Fruit fly (Drosophila melanogaster) Kc167 (cell line): Measurements from ENCODE around the gene Aps.

Source experiments
- Myc ChIP-seq: fragments of >200 bp; optimal IDR thresholded peaks from 2 replicates; lab custom pipeline; 2017; ENCODE audit warnings: missing external identifiers
- Sin3A ChIP-seq: fragments of >200 bp; optimal IDR thresholded peaks from 2 replicates; lab custom pipeline; 2018; ENCODE audit warnings: missing external identifiers
- h ChIP-seq: fragments of >200 bp; optimal IDR thresholded peaks from 3 replicates; lab custom pipeline; 2018; ENCODE audit warnings: missing external identifiers
- insv ChIP-seq: fragments of >200 bp; optimal IDR thresholded peaks from 3 replicates; lab custom pipeline; 2018; ENCODE audit warnings: missing external identifiers
- psq ChIP-seq: fragments of >200 bp; optimal IDR thresholded peaks from 2 replicates; lab custom pipeline; 2017; ENCODE audit warnings: missing external identifiers
- ttk ChIP-seq: sonication (Bioruptor generic); optimal IDR thresholded peaks from 2 replicates; lab custom pipeline; 2017; ENCODE audit warnings: missing external identifiers

The Aps gene

DNA sequence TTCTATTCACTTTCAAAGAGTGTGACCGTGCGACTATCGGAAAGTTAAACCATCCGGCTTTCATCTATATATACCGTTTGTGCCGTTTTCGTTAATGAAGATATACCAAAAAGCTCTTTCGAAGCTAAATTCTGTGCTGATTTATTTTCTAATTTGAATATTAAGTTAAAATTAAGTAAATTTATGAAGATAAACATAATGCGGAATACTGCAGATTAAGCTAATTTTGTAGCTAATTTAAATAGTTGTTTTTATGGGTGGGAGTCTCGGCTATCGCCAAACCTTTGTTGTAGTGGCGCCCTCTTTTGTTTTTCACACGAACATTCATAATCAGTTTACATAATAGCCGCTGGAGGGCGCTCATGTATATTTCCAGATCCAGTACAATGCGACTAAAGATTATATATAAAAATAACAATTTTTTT is at the start of gene Aps:
Gene Aps, minus strand, starts transcription at position 37 of the 425 bp plus-strand sequence.
- TF ChIP-seq ttk (lab: Kevin White, UChicago): no peak
- no peak for TF ChIP-seq Sin3A (lab: Kevin White, UChicago)
- no peak for TF ChIP-seq Myc (lab: Kevin White, UChicago)
- no peak for TF ChIP-seq psq (lab: Kevin White, UChicago)
- no peak for TF ChIP-seq insv
- TF ChIP-seq h: no peak

dm6 chr3L:10946717-10947280 is 47.9 kb upstream of the Aps start:
- TF ChIP-seq ttk (lab: Kevin White, UChicago) (no peak), insv (no peak), psq (lab: Kevin White, UChicago) (no peak), Myc (lab: Kevin White, UChicago) (no peak), h (no peak), Sin3A (lab: Kevin White, UChicago) (no peak)

dm6 chr3L:10942541-10942940 is 43.6 kb upstream of the Aps start:
- TF ChIP-seq psq (lab: Kevin White, UChicago): no peak

DNA sequence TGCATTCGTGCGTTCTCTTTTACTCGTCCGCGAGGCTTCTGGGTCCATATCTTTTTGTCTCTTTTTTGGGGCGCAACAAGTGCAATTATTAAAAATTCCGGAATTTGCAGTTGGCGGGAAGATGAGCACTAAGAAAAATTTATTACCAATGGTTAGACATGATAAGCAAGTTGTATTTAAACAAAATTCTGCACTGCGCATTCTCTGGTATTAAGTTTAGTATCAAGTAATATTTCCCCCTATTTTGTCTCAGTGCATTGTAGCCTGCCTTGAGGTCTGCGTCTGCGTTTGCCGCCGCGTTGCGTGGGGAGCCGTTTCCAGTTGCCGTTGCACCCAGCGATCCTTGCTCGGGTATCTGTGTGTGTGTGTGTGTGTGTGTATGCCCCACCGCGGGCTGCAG is 41.4 kb upstream of the Aps start:
- TF ChIP-seq Myc (lab: Kevin White, UChicago) (no peak), ttk (lab: Kevin White, UChicago) (no peak), psq (lab: Kevin White, UChicago) (no peak), insv (no peak), Sin3A (lab: Kevin White, UChicago) (no peak), h (no peak)

DNA sequence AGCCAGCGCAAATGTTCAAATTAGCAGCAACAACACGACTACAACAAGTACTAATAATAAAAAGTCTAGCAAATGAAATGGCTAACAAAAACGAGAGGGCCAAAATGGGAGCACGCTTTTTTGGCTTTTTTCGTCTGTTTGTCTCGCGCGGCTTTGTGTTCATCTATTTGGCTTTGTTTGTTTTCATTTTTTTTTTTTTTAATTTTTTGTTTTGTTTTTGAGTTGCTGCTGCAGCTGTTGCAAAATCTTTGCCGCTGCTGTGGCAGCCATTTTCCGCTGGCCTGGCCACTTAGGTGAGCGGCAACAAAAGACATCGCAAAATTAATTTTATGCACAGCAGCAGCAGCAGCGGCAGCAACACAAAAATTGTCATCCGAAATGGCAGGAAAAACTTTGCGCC is 39.2 kb upstream of the Aps start:
- TF ChIP-seq Sin3A (lab: Kevin White, UChicago) (no peak), Myc (lab: Kevin White, UChicago) (no peak), ttk (lab: Kevin White, UChicago) (no peak), h (no peak), psq (lab: Kevin White, UChicago) (no peak), insv (no peak)

DNA sequence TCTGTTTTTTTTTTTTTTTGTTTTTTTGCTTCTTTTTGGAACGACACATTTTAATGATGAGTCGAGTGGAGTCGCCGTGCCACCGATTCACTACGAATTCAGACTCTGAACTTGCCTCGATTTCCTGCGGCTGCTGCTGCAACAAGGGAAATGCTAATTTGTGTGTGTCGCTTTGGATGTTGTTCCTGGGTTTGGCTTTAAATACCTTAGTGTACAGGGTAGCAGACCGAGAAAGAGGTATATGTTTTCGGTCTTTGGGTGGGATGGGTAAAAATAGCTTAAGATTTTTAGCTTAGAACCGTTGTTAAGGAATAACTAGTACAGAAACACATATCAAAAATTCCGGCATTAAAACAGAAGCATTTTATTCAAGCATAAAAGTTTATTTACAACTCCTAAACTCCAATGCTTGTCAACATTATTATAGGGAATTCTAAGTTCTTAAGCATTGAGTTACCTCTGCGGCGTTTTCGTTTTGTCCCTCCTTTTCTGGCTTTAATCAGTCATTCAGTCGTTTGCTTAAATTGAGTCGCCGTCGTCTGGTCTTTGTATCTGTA is 36.1 kb upstream of the Aps start:
- TF ChIP-seq ttk (lab: Kevin White, UChicago) (no peak), insv (no peak), Sin3A (lab: Kevin White, UChicago) (no peak), Myc (lab: Kevin White, UChicago) (no peak), psq (lab: Kevin White, UChicago) (no peak), h (no peak)

DNA sequence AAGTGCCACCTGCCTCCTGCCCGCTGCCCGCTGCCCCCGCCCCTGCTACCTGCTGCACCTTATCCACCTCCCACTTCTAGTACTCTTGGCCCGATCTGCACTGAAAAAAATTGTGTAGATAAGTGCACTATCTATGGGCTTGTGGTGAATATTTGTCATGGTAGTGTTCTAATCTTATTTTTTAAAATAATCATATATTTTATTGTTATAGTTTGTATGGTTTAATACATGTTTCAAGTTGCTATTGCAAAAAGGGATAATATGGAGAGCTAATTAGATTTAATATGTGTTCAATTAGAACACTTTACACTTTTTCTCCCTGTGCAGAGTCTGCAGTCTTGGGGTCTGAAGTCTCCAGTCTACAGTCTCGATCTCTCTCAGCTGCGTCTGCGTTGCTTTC is 32.5 kb upstream of the Aps start:
- TF ChIP-seq Myc (lab: Kevin White, UChicago) (no peak), ttk (lab: Kevin White, UChicago) (no peak), psq (lab: Kevin White, UChicago) (no peak), Sin3A (lab: Kevin White, UChicago) (no peak), insv (no peak)

DNA sequence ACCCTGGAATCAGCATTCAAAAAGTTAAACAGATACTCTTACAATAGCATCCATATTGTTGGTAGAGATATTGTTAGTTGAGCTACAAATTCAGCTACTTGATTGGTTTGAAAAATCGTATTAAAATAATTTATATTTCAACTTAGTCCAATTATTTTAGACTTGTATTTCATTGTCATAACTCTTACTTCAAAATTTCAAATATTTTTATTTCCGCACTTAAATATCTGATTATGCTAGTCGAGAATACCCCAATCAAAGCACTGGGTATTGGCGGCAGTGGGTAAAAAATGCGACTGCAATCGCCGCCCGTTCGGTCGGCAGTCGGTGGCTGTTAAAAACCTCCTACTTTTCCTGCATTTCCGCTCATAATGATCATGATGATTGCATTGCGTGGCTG is 29.9 kb upstream of the Aps start:
- TF ChIP-seq Sin3A (lab: Kevin White, UChicago) (no peak), ttk (lab: Kevin White, UChicago) (no peak), h (no peak), insv (no peak), Myc (lab: Kevin White, UChicago) (no peak), psq (lab: Kevin White, UChicago) (no peak)

DNA sequence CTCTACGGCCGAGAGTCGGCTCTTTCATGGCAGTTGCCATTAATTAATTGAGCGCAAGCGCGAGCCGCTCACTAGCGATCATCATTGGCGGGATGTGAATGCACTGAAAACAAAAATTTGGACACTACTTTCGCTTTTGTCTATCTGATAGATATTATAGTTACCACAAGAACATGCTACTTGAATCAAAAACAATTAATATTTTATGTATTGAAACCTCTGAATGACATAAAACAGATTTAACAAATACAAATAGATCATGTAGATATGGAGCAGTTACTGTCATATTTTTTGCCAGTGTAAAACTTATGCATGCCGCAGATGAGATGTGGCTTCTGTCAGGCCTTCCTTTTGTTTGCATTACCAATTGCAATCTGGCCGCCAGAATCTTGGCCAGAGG is 29.0 kb upstream of the Aps start:
- no peak for TF ChIP-seq Sin3A (lab: Kevin White, UChicago)
- no peak for TF ChIP-seq Myc (lab: Kevin White, UChicago)
- no peak for TF ChIP-seq h
- no peak for TF ChIP-seq psq (lab: Kevin White, UChicago)
- TF ChIP-seq insv: no peak
- TF ChIP-seq ttk (lab: Kevin White, UChicago): no peak

DNA sequence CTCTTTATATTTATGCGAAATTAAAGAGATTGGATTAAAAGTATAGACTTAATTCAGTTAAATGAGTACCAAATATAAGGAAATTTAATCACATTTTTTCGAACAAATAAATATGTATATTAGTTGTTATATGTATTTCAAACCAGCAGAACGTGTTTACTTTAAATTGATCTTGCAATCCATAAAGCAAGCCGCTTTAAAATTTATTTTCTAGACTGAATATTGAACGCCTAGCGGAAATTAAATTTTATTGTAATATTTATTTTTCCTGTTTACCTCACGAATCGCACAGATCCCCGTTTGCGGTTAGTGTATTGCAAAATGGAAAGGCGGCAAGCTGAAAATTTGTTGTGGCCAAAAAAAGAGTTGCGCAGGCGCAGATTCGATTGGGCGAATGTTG is 28.4 kb upstream of the Aps start:
- TF ChIP-seq Myc (lab: Kevin White, UChicago): no peak
- no peak for TF ChIP-seq Sin3A (lab: Kevin White, UChicago)
- TF ChIP-seq ttk (lab: Kevin White, UChicago): no peak
- no peak for TF ChIP-seq insv
- TF ChIP-seq psq (lab: Kevin White, UChicago): no peak
- no peak for TF ChIP-seq h

DNA sequence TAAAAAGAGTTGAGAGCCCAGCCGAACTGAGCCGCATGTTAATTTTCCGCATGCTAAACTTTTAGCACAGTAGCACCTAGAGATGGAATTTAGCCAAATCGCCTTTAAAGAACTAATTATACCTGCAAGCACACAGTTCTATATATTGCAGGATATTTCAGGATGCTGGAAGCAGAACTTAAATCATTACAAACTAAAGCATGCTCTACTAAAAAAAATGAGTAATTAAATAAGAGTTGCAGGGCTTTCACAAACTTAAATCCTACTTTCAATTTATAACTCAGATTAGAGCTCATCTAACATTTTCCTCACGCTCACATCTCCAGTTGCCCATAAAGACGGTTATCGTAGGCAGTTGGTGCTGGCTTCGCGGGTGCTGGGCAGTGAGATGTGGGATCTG is 25.8 kb upstream of the Aps start:
- TF ChIP-seq insv: no peak
- TF ChIP-seq h: no peak
- no peak for TF ChIP-seq Sin3A (lab: Kevin White, UChicago)
- no peak for TF ChIP-seq psq (lab: Kevin White, UChicago)
- no peak for TF ChIP-seq Myc (lab: Kevin White, UChicago)
- no peak for TF ChIP-seq ttk (lab: Kevin White, UChicago)

DNA sequence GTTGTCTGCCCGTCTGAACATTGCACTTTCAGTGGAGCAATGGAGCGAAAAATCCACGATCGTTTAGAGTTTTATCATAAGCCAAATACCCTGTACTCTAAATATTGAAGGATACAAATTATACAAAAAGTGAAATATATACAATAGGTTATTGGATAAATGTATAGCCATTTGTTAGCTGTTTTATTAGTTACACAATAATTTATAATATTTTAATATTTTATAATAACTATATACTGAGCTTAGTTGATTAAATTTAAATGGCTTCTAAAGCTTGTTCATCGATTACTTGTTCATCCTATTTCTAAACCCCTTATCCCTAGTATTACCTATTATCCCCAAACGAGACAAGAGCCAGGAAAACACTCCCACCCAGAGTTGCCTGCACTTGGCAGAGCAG is 24.1 kb upstream of the Aps start:
- no peak for TF ChIP-seq insv
- no peak for TF ChIP-seq ttk (lab: Kevin White, UChicago)
- TF ChIP-seq psq (lab: Kevin White, UChicago): no peak

- TF ChIP-seq ttk (lab: Kevin White, UChicago) (no peak), Sin3A (lab: Kevin White, UChicago) (no peak), Myc (lab: Kevin White, UChicago) (no peak), h (no peak), psq (lab: Kevin White, UChicago) (no peak), insv (no peak)
Measured at dm6 chr3L:10918454-10918853, 19.5 kb upstream of the Aps start.
